Fruit fly (Drosophila melanogaster): ENCODE results near the gene Gcn2.
A peak's percentile ranks its signal among the peaks of the same experiment; 100 is the strongest.

The Gcn2 gene

dm6 chr3R:31395222-31395831 lies at the start of gene Gcn2, which contains the start of gene Ugt35D1:
Gcn2 (plus strand) TSS chr3R:31395660.
Ugt35D1 (minus strand) TSS chr3R:31395304.
- TF ChIP-seq noc (tag; optimal IDR thresholded peaks at IDR 0.05), result no peak

dm6 chr3R:31346657-31347056 lies 48.8 kb upstream of the Gcn2 start:
- TF ChIP-seq noc (tag; optimal IDR thresholded peaks at IDR 0.05), result no peak

dm6 chr3R:31363615-31364014 lies 31.8 kb upstream of the Gcn2 start:
- TF ChIP-seq noc (tag; optimal IDR thresholded peaks at IDR 0.05), result no peak

DNA sequence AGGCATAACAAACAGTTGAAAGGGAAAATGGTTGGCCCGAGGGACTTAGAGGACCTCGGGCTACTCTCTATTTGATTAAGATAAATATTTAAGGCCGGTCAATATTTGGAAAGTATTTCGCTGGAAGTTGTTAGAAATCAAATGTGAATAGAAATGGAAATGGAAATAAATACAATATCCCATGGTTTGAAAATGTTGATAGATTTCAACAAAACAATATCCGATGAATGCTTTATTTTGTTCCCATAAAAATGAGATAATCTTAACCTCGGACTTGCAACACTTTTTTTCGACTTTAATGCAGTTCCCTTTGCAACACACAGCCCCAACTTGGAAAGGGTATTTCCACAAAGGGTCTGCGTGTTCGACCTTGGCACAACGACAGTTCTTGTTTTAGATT lies 26.4 kb upstream of the Gcn2 start:
- TF ChIP-seq noc (tag; optimal IDR thresholded peaks at IDR 0.05), result no peak

DNA sequence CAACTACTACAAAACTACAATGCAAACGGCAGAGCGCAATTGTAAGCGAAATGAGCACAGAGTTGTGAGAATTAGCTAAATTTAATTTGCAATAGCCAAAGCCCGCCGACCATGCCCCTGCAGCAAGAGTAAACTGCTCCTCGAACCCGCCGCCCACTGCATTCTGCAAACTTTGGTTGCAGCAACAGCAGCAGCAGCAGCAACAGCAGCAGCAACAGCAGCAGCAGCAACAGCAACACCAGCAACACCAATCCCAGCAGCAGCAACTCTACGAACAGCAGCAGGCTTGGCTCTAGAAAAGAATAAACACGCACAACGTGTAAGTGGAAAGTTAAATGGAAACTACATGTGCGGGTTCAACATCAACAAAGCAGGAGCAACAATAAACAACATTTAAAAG lies 25.3 kb upstream of the Gcn2 start:
- TF ChIP-seq noc (tag; optimal IDR thresholded peaks at IDR 0.05), result no peak

- TF ChIP-seq noc (tag; optimal IDR thresholded peaks at IDR 0.05), result no peak
These were observed 23.3 kb upstream of the Gcn2 start, which contains the start of gene gskt for dm6 chr3R:31372127-31372526. gskt (plus strand) TSS chr3R:31372427.

DNA sequence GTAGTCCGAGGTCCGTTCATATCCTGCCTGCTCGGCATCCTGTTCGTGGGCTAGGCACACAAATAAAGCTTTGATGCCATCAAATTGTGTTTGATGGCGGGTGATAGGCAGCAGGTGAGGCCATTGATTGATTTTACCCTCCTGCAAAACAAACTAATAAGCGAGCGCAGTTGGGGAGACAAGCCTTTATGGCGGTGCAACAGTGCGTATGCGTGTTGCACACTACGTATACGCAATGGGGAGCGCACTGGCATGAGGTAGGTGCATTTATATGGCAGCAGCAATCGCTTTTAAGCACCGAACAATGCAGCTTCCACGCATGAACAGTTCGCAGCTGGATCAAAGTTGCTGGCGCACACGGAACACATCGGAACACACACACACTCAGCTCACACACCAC lies 15.0 kb upstream of the Gcn2 start:
- no peak for TF ChIP-seq noc (tag; optimal IDR thresholded peaks at IDR 0.05)

DNA sequence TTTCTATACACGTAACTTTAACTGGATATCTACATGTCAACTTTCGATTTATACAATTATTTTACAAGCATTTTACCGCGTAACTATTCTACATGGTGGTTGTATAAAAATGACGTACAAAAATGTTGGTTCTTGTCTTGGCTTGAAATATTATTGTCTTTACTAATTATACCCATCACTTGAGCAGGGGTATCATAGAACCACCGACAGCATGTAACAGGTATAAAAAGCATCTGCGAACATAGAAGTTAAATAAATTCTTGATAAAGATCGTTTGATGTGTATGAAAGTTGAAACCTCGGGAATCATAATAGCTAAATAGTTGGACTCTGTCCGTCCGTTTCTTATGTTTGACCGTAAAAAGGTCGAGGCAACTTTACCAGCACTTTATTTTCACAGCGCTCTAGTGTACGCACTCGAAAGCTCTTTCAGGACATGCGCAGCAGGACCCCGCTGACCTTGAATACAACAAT lies 14.2 kb upstream of the Gcn2 start:
- TF ChIP-seq noc (tag; optimal IDR thresholded peaks at IDR 0.05), result no peak

- TF ChIP-seq noc (tag; optimal IDR thresholded peaks at IDR 0.05), result no peak
These were observed 13.6 kb upstream of the Gcn2 start, which contains the start of gene CG1607 for dm6 chr3R:31381861-31382260. CG1607 (plus strand) TSS chr3R:31382109.

DNA sequence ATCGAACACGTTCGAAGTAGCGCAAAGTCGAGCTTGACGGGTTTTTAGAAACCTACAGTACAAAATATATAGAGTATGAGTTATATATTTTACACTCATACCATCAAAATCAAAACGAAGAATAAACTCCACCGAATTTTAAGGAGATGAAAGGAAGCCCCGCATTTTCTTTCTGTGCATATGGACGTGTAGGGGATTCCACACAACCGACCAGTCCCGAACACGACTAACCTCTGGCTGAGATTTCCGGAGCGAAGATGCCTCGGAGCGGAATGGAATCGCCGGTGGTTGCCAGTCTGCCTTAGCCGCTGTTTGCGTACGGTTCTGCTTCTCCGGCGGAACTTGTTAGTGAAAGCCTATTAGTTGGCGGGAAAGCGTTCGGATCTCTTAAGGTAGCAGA lies 11.4 kb upstream of the Gcn2 start:
- TF ChIP-seq noc (tag; optimal IDR thresholded peaks at IDR 0.05), result peak; percentile 93

dm6 chr3R:31385820-31386330 lies 9.6 kb upstream of the Gcn2 start:
- TF ChIP-seq noc (tag; optimal IDR thresholded peaks at IDR 0.05), result no peak

dm6 chr3R:31393427-31393826 lies 2.0 kb upstream of the Gcn2 start, which contains the start of gene CG31204:
CG31204 (minus strand) TSS chr3R:31393527.
- TF ChIP-seq noc (tag; optimal IDR thresholded peaks at IDR 0.05), result no peak

dm6 chr3R:31404499-31405276 lies 9.2 kb downstream of the Gcn2 start, which contains the start of gene Gprk2:
Gprk2 (plus strand) TSS chr3R:31405245.
- peak; percentile 98 for TF ChIP-seq noc (tag; optimal IDR thresholded peaks at IDR 0.05)

dm6 chr3R:31405277-31406207 lies 10.1 kb downstream of the Gcn2 start, which contains the start of gene PNPase:
PNPase (minus strand) TSS chr3R:31405452.
- no peak for TF ChIP-seq noc (tag; optimal IDR thresholded peaks at IDR 0.05)

DNA sequence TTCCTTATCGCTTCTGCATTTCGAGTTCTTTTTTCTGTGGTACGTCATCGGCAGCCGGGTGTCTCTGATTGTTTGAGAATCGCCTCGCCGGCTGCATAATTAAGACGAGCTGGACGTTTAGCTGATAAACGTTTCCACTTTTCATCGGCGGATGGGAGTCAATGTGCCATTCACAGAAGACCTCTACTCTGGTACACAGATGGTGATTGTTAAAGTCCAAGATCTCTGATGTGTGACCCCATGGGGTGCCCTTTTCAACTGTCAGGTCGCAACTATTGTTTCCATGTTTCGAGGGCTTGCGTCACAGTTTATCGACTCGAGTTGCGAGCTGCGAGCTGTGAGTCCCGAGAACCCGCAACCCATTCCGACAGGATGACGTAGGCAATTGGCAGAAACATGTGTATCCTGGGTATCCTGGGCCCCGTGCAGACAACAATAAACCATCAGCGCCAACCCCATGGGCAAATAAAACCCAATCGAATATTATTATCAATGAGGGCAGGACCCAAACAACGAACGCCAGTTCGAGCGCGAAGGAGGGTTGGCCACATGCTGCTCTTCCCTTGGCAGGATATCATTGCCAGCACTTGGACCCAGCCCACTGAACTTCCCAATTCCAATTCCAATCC lies 11.7 kb downstream of the Gcn2 start:
- no peak for TF ChIP-seq noc (tag; optimal IDR thresholded peaks at IDR 0.05)
